Fruit fly (Drosophila melanogaster) whole organism, adult: Measurements from ENCODE around the gene beta4GalNAcTB.

ENCODE experiments used
- CG11617 ChIP-seq: fragments of 200-800 bp; sonication (Bioruptor generic); optimal IDR thresholded peaks from 2 replicates; lab custom pipeline; 2017; ENCODE audit warnings: mild to moderate bottlenecking, missing biosample characterization, missing genetic modification reagents, missing genetic modification characterization
- CG12768 ChIP-seq: fragments of 200-800 bp; sonication (Bioruptor generic); optimal IDR thresholded peaks from 2 replicates; lab custom pipeline; 2017; ENCODE audit warnings: missing biosample characterization, missing genetic modification characterization, mild to moderate bottlenecking, moderate library complexity, missing genetic modification reagents
- CG14711 ChIP-seq: fragments of 200-800 bp; sonication (Bioruptor generic); optimal IDR thresholded peaks from 2 replicates; lab custom pipeline; 2018; ENCODE audit warnings: missing biosample characterization, mild to moderate bottlenecking, missing genetic modification characterization, moderate library complexity
- CG1620 ChIP-seq: fragments of 200-800 bp; sonication (Bioruptor generic); optimal IDR thresholded peaks from 2 replicates; lab custom pipeline; 2016; ENCODE audit warnings: missing biosample characterization, missing genetic modification characterization
- CG33017 ChIP-seq: fragments of 200-800 bp; sonication (Bioruptor generic); optimal IDR thresholded peaks from 2 replicates; lab custom pipeline; 2018; ENCODE audit warnings: missing biosample characterization, mild to moderate bottlenecking, missing genetic modification characterization, moderate library complexity
- CG5204 ChIP-seq: fragments of 200-800 bp; sonication (Bioruptor generic); optimal IDR thresholded peaks from 2 replicates; lab custom pipeline; 2016; ENCODE audit warnings: missing biosample characterization, missing genetic modification characterization
- CG7045 ChIP-seq: fragments of 200-800 bp; sonication (Bioruptor generic); optimal IDR thresholded peaks from 2 replicates; lab custom pipeline; 2017; ENCODE audit warnings: missing biosample characterization, mild to moderate bottlenecking, missing genetic modification characterization
- CG7101 ChIP-seq: fragments of 200-800 bp; sonication (Bioruptor generic); optimal IDR thresholded peaks from 2 replicates; lab custom pipeline; 2018; ENCODE audit warnings: missing biosample characterization, mild to moderate bottlenecking, missing genetic modification characterization, moderate library complexity
- Clk ChIP-seq: fragments of 200-800 bp; sonication (Bioruptor generic); optimal IDR thresholded peaks from 2 replicates; lab custom pipeline; 2017; ENCODE audit warnings: missing biosample characterization, missing genetic modification characterization
- Crg-1 ChIP-seq: fragments of 200-800 bp; sonication (Bioruptor generic); optimal IDR thresholded peaks from 2 replicates; lab custom pipeline; 2016; ENCODE audit warnings: missing biosample characterization, missing genetic modification characterization
- Hr96 ChIP-seq: fragments of 200-800 bp; sonication (Bioruptor generic); optimal IDR thresholded peaks from 2 replicates; lab custom pipeline; 2016; ENCODE audit warnings: missing biosample characterization, missing genetic modification characterization
- Mnt ChIP-seq: fragments of 200-800 bp; sonication (Bioruptor generic); optimal IDR thresholded peaks from 2 replicates; lab custom pipeline; 2016; ENCODE audit warnings: missing biosample characterization, mild to moderate bottlenecking, missing genetic modification characterization
- bab1 ChIP-seq: fragments of 200-800 bp; sonication (Bioruptor generic); optimal IDR thresholded peaks from 3 replicates; lab custom pipeline; 2019; ENCODE audit warnings: missing biosample characterization, mild to moderate bottlenecking, missing genetic modification characterization, moderate library complexity
- cic ChIP-seq: fragments of 200-800 bp; sonication (Bioruptor generic); optimal IDR thresholded peaks from 2 replicates; lab custom pipeline; 2017; ENCODE audit warnings: missing biosample characterization, mild to moderate bottlenecking, missing genetic modification characterization, moderate library complexity
- cnc ChIP-seq, 2 experiments: fragments of >200 bp; optimal IDR thresholded peaks; 2 replicates each; lab custom pipeline; 2017
- kay ChIP-seq: fragments of 200-800 bp; sonication (Bioruptor generic); peaks from one replicate; lab custom pipeline; 2016; ENCODE audit warnings: missing biosample characterization, missing genetic modification characterization, borderline replicate concordance
- ovo ChIP-seq: fragments of 200-800 bp; sonication (Bioruptor generic); optimal IDR thresholded peaks from 2 replicates; lab custom pipeline; 2016; ENCODE audit warnings: missing biosample characterization, missing genetic modification characterization
- pad ChIP-seq: fragments of 200-800 bp; sonication (Bioruptor generic); optimal IDR thresholded peaks from 3 replicates; lab custom pipeline; 2017; ENCODE audit warnings: missing biosample characterization, missing genetic modification characterization, mild to moderate bottlenecking, moderate library complexity, missing genetic modification reagents
- tj ChIP-seq: fragments of 200-800 bp; sonication (Bioruptor generic); optimal IDR thresholded peaks from 3 replicates; lab custom pipeline; 2017; ENCODE audit warnings: missing biosample characterization, mild to moderate bottlenecking, missing genetic modification characterization, moderate library complexity
- toe ChIP-seq: fragments of 200-800 bp; sonication (Bioruptor generic); optimal IDR thresholded peaks from 2 replicates; lab custom pipeline; 2016; ENCODE audit warnings: missing biosample characterization, missing genetic modification characterization

The beta4GalNAcTB gene

dm6 chr3R:29067091-29067490 lies 33.3 kb upstream of the beta4GalNAcTB start:
- TF ChIP-seq CG14711 (tag; lab: Kevin White, UChicago) (no peak), cic (GFP tag; lab: Kevin White, UChicago) (peak; percentile 28), CG7101 (tag; lab: Kevin White, UChicago) (no peak), toe (GFP tag; lab: Kevin White, UChicago) (no peak), CG12768 (GFP tag; lab: Kevin White, UChicago) (peak; percentile 1), CG33017 (tag; lab: Kevin White, UChicago) (peak; percentile 2), Mnt (GFP tag; lab: Kevin White, UChicago) (peak; percentile 69), CG1620 (GFP tag; lab: Kevin White, UChicago) (no peak)

DNA sequence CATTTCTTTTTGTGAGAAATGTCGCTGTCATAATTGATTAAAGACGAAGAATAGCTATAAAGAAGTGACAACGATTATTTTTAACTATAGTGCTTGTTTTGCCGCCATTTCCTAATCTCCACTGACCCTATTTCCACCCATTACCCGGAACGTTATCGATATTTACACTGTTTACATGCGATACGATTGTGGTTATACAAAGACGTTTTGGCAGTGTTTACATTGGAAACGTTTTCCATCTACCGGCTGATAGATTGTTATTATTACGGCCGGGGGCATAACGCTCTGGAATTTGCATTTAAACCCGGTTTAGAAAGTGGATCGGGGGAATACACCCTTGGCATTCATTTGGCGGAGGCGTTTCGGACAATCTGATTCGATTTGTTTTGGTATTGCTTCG lies 32.5 kb upstream of the beta4GalNAcTB start:
- TF ChIP-seq cic (GFP tag; lab: Kevin White, UChicago) (peak; percentile 69), kay (no peak), Mnt (GFP tag; lab: Kevin White, UChicago) (peak; percentile 32), pad (peak; percentile 7), Crg-1 (peak; percentile 63), ovo (GFP tag; lab: Kevin White, UChicago) (peak; percentile 65)

- TF ChIP-seq tj (no peak), CG5204 (GFP tag; lab: Kevin White, UChicago) (no peak), CG14711 (tag; lab: Kevin White, UChicago) (no peak), CG11617 (no peak), cic (GFP tag; lab: Kevin White, UChicago) (no peak), cnc (optimal IDR thresholded peaks at IDR 0.05; lab: Kevin White, UChicago) (no peak), bab1 (GFP tag; lab: Kevin White, UChicago) (no peak), Crg-1 (no peak), ovo (GFP tag; lab: Kevin White, UChicago) (no peak), CG12768 (GFP tag; lab: Kevin White, UChicago) (peak; percentile 1), CG33017 (tag; lab: Kevin White, UChicago) (no peak), pad (no peak), Hr96 (no peak), CG7045 (GFP tag; lab: Kevin White, UChicago) (peak; percentile 15), toe (GFP tag; lab: Kevin White, UChicago) (no peak), CG7101 (tag; lab: Kevin White, UChicago) (no peak), Clk (GFP tag; lab: Kevin White, UChicago) (peak; percentile 24), CG1620 (GFP tag; lab: Kevin White, UChicago) (no peak), Mnt (GFP tag; lab: Kevin White, UChicago) (no peak), kay (no peak)
Observed at dm6 chr3R:29064682-29065100, 30.9 kb upstream of the beta4GalNAcTB start.

DNA sequence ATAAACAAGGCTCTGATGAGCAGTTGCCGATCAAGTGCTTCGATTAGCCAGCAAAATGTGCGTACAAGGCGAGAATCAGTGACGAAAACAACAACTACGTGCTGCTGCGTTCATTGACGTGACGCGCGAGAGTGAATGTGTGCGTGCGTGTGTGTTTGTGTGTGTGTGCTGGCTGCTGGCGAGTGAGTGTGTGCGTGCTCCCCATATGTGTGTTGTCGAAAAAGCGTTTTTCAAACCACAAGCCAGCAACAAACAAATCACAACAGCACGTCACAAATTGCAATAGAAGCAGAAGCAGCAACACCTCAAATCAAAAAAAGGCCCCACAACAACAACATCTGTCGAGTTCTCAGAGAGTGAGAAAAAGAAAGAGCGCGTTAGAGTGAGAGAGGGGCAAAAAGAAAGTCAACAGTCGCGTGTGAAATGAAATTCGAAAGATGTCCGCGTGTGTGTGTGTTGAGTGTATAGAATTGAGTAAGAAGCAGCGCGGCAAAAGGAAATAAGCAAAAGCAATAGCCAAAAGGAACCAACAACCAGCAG lies 30.2 kb upstream of the beta4GalNAcTB start:
- TF ChIP-seq CG7045 (GFP tag; lab: Kevin White, UChicago) (no peak), ovo (GFP tag; lab: Kevin White, UChicago) (no peak), cic (GFP tag; lab: Kevin White, UChicago) (no peak), toe (GFP tag; lab: Kevin White, UChicago) (no peak), Hr96 (no peak), CG14711 (tag; lab: Kevin White, UChicago) (no peak), CG5204 (GFP tag; lab: Kevin White, UChicago) (no peak), CG12768 (GFP tag; lab: Kevin White, UChicago) (no peak), kay (no peak), cnc (optimal IDR thresholded peaks at IDR 0.05; lab: Kevin White, UChicago) (no peak), CG33017 (tag; lab: Kevin White, UChicago) (no peak), Crg-1 (no peak), CG1620 (GFP tag; lab: Kevin White, UChicago) (no peak)

- peak; percentile 71 for TF ChIP-seq pad
- peak; percentile 85 for TF ChIP-seq CG7101 (tag; lab: Kevin White, UChicago)
- peak; percentile 35 for TF ChIP-seq CG1620 (GFP tag; lab: Kevin White, UChicago)
- TF ChIP-seq CG5204 (GFP tag; lab: Kevin White, UChicago): peak; percentile 82
- TF ChIP-seq tj: peak; percentile 86
- TF ChIP-seq kay: no peak
- peak; percentile 82 for TF ChIP-seq toe (GFP tag; lab: Kevin White, UChicago)
- TF ChIP-seq CG33017 (tag; lab: Kevin White, UChicago): peak; percentile 84
- peak; percentile 73 for TF ChIP-seq Hr96
- TF ChIP-seq cnc (optimal IDR thresholded peaks at IDR 0.05; lab: Kevin White, UChicago): no peak
- peak; percentile 69 for TF ChIP-seq bab1 (GFP tag; lab: Kevin White, UChicago)
- peak; percentile 53 for TF ChIP-seq Mnt (GFP tag; lab: Kevin White, UChicago)
- TF ChIP-seq CG14711 (tag; lab: Kevin White, UChicago): peak; percentile 95
- no peak for TF ChIP-seq cic (GFP tag; lab: Kevin White, UChicago)
- TF ChIP-seq CG7045 (GFP tag; lab: Kevin White, UChicago): peak; percentile 77
- TF ChIP-seq CG11617: peak; percentile 91
- TF ChIP-seq Clk (GFP tag; lab: Kevin White, UChicago): peak; percentile 57
- peak; percentile 83 for TF ChIP-seq CG12768 (GFP tag; lab: Kevin White, UChicago)
- TF ChIP-seq ovo (GFP tag; lab: Kevin White, UChicago): peak; percentile 26
- TF ChIP-seq Crg-1: peak; percentile 37
Observed at dm6 chr3R:29063207-29063920, 29.6 kb upstream of the beta4GalNAcTB start.
